Worm (Caenorhabditis elegans) whole organism, L3 larva: ENCODE results near the gene eor-1.

ENCODE experiments used
- ZK546.5 ChIP-seq: sonication (generic microtip); optimal IDR thresholded peaks from 2 replicates; lab custom pipeline; 2017; ENCODE audit warnings: missing biosample characterization, missing genetic modification characterization
- ceh-16 ChIP-seq: sonication (generic microtip); optimal IDR thresholded peaks from 2 replicates; lab custom pipeline; 2017; ENCODE audit warnings: missing biosample characterization, missing genetic modification characterization
- daf-12 ChIP-seq: fragments of 150-350 bp; optimal IDR thresholded peaks from 2 replicates; lab custom pipeline; 2014; ENCODE audit warnings: missing biosample characterization, missing genetic modification reagents, missing genetic modification characterization
- elt-1 ChIP-seq: fragments of 150-350 bp; optimal IDR thresholded peaks from 2 replicates; lab custom pipeline; 2014; ENCODE audit warnings: missing biosample characterization, missing genetic modification characterization
- mdl-1 ChIP-seq: fragments of 150-350 bp; optimal IDR thresholded peaks from 2 replicates; lab custom pipeline; 2014; ENCODE audit warnings: missing biosample characterization, missing genetic modification characterization
- nhr-11 ChIP-seq: fragments of 150-350 bp; optimal IDR thresholded peaks from 2 replicates; lab custom pipeline; 2014; ENCODE audit warnings: missing biosample characterization, missing genetic modification characterization
- nhr-12 ChIP-seq: fragments of 150-350 bp; optimal IDR thresholded peaks from 2 replicates; lab custom pipeline; 2014; ENCODE audit warnings: missing biosample characterization, missing genetic modification characterization
- nhr-237 ChIP-seq: fragments of 150-350 bp; optimal IDR thresholded peaks from 2 replicates; lab custom pipeline; 2014; ENCODE audit warnings: missing biosample characterization, missing genetic modification characterization
- nhr-28 ChIP-seq: fragments of 150-350 bp; optimal IDR thresholded peaks from 2 replicates; lab custom pipeline; 2014; ENCODE audit warnings: missing biosample characterization, missing genetic modification characterization
- nhr-76 ChIP-seq: fragments of 150-350 bp; sonication (generic microtip); optimal IDR thresholded peaks from 5 replicates; lab custom pipeline; 2014; ENCODE audit warnings: missing biosample characterization, missing genetic modification characterization
- skn-1 ChIP-seq: fragments of 150-350 bp; optimal IDR thresholded peaks from 2 replicates; lab custom pipeline; 2014; ENCODE audit warnings: missing biosample characterization, missing genetic modification characterization
- snpc-4 ChIP-seq: fragments of 150-350 bp; optimal IDR thresholded peaks from 2 replicates; lab custom pipeline; 2014; ENCODE audit warnings: missing biosample characterization, missing genetic modification characterization
- zag-1 ChIP-seq: fragments of 150-350 bp; optimal IDR thresholded peaks from 2 replicates; lab custom pipeline; 2014; ENCODE audit warnings: missing biosample characterization, missing genetic modification characterization

DNA sequence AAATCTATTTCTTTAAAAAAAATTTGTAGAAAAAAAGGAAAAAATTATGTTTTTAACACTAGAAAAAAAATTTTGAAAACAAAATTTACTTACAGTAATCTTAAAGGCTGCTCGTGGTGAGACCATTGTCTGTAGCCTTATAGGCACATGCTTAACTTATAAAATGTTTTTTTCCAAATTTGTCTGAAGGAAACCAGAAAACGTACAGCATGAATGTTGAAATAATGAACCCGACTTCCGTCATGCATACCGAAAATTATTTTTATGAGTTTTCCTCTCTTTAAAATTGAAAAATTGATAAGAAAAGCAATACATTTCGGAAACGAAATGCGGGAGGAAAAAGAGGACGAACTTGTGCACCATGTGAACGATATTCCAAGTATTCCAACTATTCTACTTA lies 27.2 kb downstream of the eor-1 start, which contains the start of gene R11E3.2:
- TF ChIP-seq ZK546.5 (no peak), zag-1 (tag; lab: Kevin White, UChicago) (no peak), ceh-16 (tag; lab: Kevin White, UChicago) (no peak), elt-1 (no peak), daf-12 (tag; lab: Kevin White, UChicago) (no peak), nhr-12 (no peak), skn-1 (tag; lab: Kevin White, UChicago) (no peak), nhr-237 (tag; lab: Kevin White, UChicago) (no peak), mdl-1 (no peak), snpc-4 (tag; lab: Kevin White, UChicago) (no peak), nhr-28 (tag; lab: Kevin White, UChicago) (no peak), nhr-76 (tag; lab: Kevin White, UChicago) (no peak), nhr-11 (tag; lab: Kevin White, UChicago) (no peak)
